Fruit fly (Drosophila melanogaster) whole organism, embryonic: Measurements from ENCODE around the gene CG45049.

ENCODE experiments used
- Aef1 ChIP-seq: fragments of 200-800 bp; sonication (Bioruptor generic); IDR thresholded peaks from 3 replicates; pipeline ENCODE4 v1.3.6; 2022; ENCODE audit warnings: missing biosample characterization, missing genetic modification characterization
- Bdp1 ChIP-seq: fragments of 200-800 bp; sonication (Bioruptor generic); optimal IDR thresholded peaks from 3 replicates; lab custom pipeline; 2016; ENCODE audit warnings: missing biosample characterization, missing genetic modification characterization
- CG10462 ChIP-seq: fragments of 200-800 bp; sonication (Bioruptor generic); optimal IDR thresholded peaks from 2 replicates; lab custom pipeline; 2016; ENCODE audit warnings: missing biosample characterization, missing genetic modification characterization
- CG11456 ChIP-seq: fragments of 200-800 bp; sonication (Bioruptor generic); IDR thresholded peaks from 3 replicates; pipeline ENCODE4 v1.3.6; 2022; ENCODE audit warnings: missing biosample characterization, missing genetic modification characterization
- CG11723 ChIP-seq: fragments of 200-800 bp; sonication (Bioruptor generic); optimal IDR thresholded peaks from 2 replicates; lab custom pipeline; 2017; ENCODE audit warnings: missing biosample characterization, mild to moderate bottlenecking, missing genetic modification characterization
- CG12299 ChIP-seq: fragments of 200-800 bp; sonication (Bioruptor generic); optimal IDR thresholded peaks from 2 replicates; lab custom pipeline; 2018; ENCODE audit warnings: missing biosample characterization, mild to moderate bottlenecking, missing genetic modification characterization
- CG13123 ChIP-seq: fragments of 200-800 bp; sonication (Bioruptor generic); optimal IDR thresholded peaks from 2 replicates; lab custom pipeline; 2016; ENCODE audit warnings: missing biosample characterization, missing genetic modification characterization
- CG13287 ChIP-seq: fragments of 200-800 bp; sonication (Bioruptor generic); IDR thresholded peaks from 2 replicates; pipeline ENCODE4 v1.3.6; 2022; ENCODE audit warnings: missing biosample characterization, missing genetic modification characterization; ENCODE audit not compliant: partially characterized antibody
- CG14860 ChIP-seq: fragments of 200-800 bp; sonication (Bioruptor generic); IDR thresholded peaks from 3 replicates; pipeline ENCODE4 v1.3.6; 2022; ENCODE audit warnings: missing biosample characterization, missing genetic modification characterization; ENCODE audit not compliant: partially characterized antibody
- CG15011 ChIP-seq: fragments of 200-800 bp; sonication (Bioruptor generic); optimal IDR thresholded peaks from 3 replicates; lab custom pipeline; 2018; ENCODE audit warnings: missing biosample characterization, mild to moderate bottlenecking, missing genetic modification characterization
- CG1529 ChIP-seq: fragments of 200-800 bp; sonication (Bioruptor generic); optimal IDR thresholded peaks from 3 replicates; lab custom pipeline; 2018; ENCODE audit warnings: missing biosample characterization, missing genetic modification characterization
- CG1647 ChIP-seq: fragments of 200-800 bp; sonication (Bioruptor generic); optimal IDR thresholded peaks from 3 replicates; lab custom pipeline; 2016; ENCODE audit warnings: missing biosample characterization, missing genetic modification characterization
- CG17385 ChIP-seq: fragments of 200-800 bp; sonication (Bioruptor generic); optimal IDR thresholded peaks from 3 replicates; lab custom pipeline; 2018; ENCODE audit warnings: missing biosample characterization, mild to moderate bottlenecking, missing genetic modification characterization
- CG17829 ChIP-seq: fragments of 200-800 bp; optimal IDR thresholded peaks from 2 replicates; lab custom pipeline; 2019; ENCODE audit warnings: missing biosample characterization, mild to moderate bottlenecking, missing genetic modification characterization, moderate library complexity
- CG18476 ChIP-seq: fragments of 200-800 bp; sonication (Bioruptor generic); optimal IDR thresholded peaks from 2 replicates; lab custom pipeline; 2016; ENCODE audit warnings: missing biosample characterization, mild to moderate bottlenecking, missing genetic modification characterization
- CG31441 ChIP-seq: fragments of 200-800 bp; sonication (Bioruptor generic); IDR thresholded peaks from 2 replicates; pipeline ENCODE4 v1.3.6; 2022; ENCODE audit warnings: missing biosample characterization, missing genetic modification characterization
- CG3163 ChIP-seq: fragments of 200-800 bp; sonication (Bioruptor generic); optimal IDR thresholded peaks from 3 replicates; lab custom pipeline; 2016; ENCODE audit warnings: missing biosample characterization, missing genetic modification characterization
- CG5953 ChIP-seq: fragments of 200-800 bp; sonication (Bioruptor generic); IDR thresholded peaks from 2 replicates; pipeline ENCODE4 v1.3.6; 2022; ENCODE audit warnings: missing biosample characterization, missing genetic modification characterization
- CG6175 ChIP-seq: fragments of 200-800 bp; sonication (Bioruptor generic); IDR thresholded peaks from 3 replicates; pipeline ENCODE4 v1.3.6; 2022; ENCODE audit warnings: missing biosample characterization, missing genetic modification characterization
- CG6689 ChIP-seq: fragments of 200-800 bp; sonication (Bioruptor generic); IDR thresholded peaks from 2 replicates; pipeline ENCODE4 v1.3.6; 2022; ENCODE audit warnings: missing biosample characterization, missing genetic modification characterization
- CG7556 ChIP-seq: fragments of 200-800 bp; sonication (Bioruptor generic); optimal IDR thresholded peaks from 2 replicates; lab custom pipeline; 2017; ENCODE audit warnings: missing biosample characterization, mild to moderate bottlenecking, missing genetic modification characterization
- CG7987 ChIP-seq: fragments of 200-800 bp; sonication (Bioruptor generic); optimal IDR thresholded peaks from 2 replicates; lab custom pipeline; 2018; ENCODE audit warnings: missing biosample characterization, mild to moderate bottlenecking, missing genetic modification characterization, moderate library complexity
- CG8765 ChIP-seq: fragments of 200-800 bp; sonication (Bioruptor generic); IDR thresholded peaks from 2 replicates; pipeline ENCODE4 v1.3.6; 2022; ENCODE audit warnings: missing biosample characterization, missing genetic modification characterization
- CG9609 ChIP-seq: fragments of 200-800 bp; sonication (Bioruptor generic); optimal IDR thresholded peaks from 3 replicates; lab custom pipeline; 2016; ENCODE audit warnings: missing biosample characterization, missing genetic modification characterization
- CG9727 ChIP-seq: fragments of 200-800 bp; sonication (Bioruptor generic); optimal IDR thresholded peaks from 3 replicates; lab custom pipeline; 2017; ENCODE audit warnings: missing biosample characterization, mild to moderate bottlenecking, missing genetic modification characterization
- CkIIα-i1 ChIP-seq: fragments of 200-800 bp; sonication (Bioruptor generic); IDR thresholded peaks from 2 replicates; pipeline ENCODE4 v1.3.6; 2022; ENCODE audit warnings: missing biosample characterization, missing genetic modification characterization
- Dbx ChIP-seq: fragments of 200-800 bp; sonication (Bioruptor generic); IDR thresholded peaks from 3 replicates; pipeline ENCODE4 v1.3.6; 2022; ENCODE audit warnings: missing biosample characterization, missing genetic modification characterization
- Dref ChIP-seq: fragments of 200-800 bp; sonication (Bioruptor generic); IDR thresholded peaks from 2 replicates; pipeline ENCODE4 v1.3.6; 2022; ENCODE audit warnings: missing biosample characterization, missing genetic modification characterization
- Gsc ChIP-seq: fragments of 200-800 bp; sonication (Bioruptor generic); IDR thresholded peaks from 2 replicates; pipeline ENCODE4 v1.3.6; 2022; ENCODE audit warnings: missing biosample characterization, missing genetic modification characterization
- Mes4 ChIP-seq: fragments of 200-800 bp; sonication (Bioruptor generic); optimal IDR thresholded peaks from 2 replicates; lab custom pipeline; 2016; ENCODE audit warnings: missing biosample characterization, missing genetic modification characterization
- Mrtf ChIP-seq: fragments of 200-800 bp; sonication (Bioruptor generic); IDR thresholded peaks from 3 replicates; pipeline ENCODE4 v1.3.6; 2022; ENCODE audit warnings: missing biosample characterization, missing genetic modification characterization
- Myb ChIP-seq: fragments of 200-800 bp; sonication (Bioruptor generic); optimal IDR thresholded peaks from 2 replicates; lab custom pipeline; 2016; ENCODE audit warnings: missing biosample characterization, missing genetic modification characterization
- NK7.1 ChIP-seq: fragments of 200-800 bp; sonication (Bioruptor generic); optimal IDR thresholded peaks from 3 replicates; lab custom pipeline; 2016; ENCODE audit warnings: missing biosample characterization, missing genetic modification characterization
- Nf-YB ChIP-seq: fragments of 200-800 bp; sonication (Bioruptor generic); optimal IDR thresholded peaks from 3 replicates; lab custom pipeline; 2019; ENCODE audit warnings: missing biosample characterization, mild to moderate bottlenecking, missing genetic modification characterization, moderate library complexity
- Rfx ChIP-seq: fragments of 200-800 bp; sonication (Bioruptor generic); IDR thresholded peaks from 2 replicates; pipeline ENCODE4 v1.3.6; 2022; ENCODE audit warnings: missing biosample characterization, missing genetic modification characterization
- Taf1 ChIP-seq: fragments of 200-800 bp; sonication (Bioruptor generic); IDR thresholded peaks from 2 replicates; pipeline ENCODE4 v1.3.6; 2022; ENCODE audit warnings: missing biosample characterization, missing genetic modification characterization
- ap ChIP-seq: fragments of 200-800 bp; sonication (Bioruptor generic); IDR thresholded peaks from 2 replicates; pipeline ENCODE4 v1.3.6; 2022; ENCODE audit warnings: missing biosample characterization, missing genetic modification characterization
- cg ChIP-seq: fragments of 200-800 bp; sonication (Bioruptor generic); optimal IDR thresholded peaks from 3 replicates; lab custom pipeline; 2019; ENCODE audit warnings: missing biosample characterization, mild to moderate bottlenecking, missing genetic modification characterization, moderate library complexity
- dimm ChIP-seq: fragments of 200-800 bp; sonication (Bioruptor generic); IDR thresholded peaks from 2 replicates; pipeline ENCODE4 v1.3.6; 2022; ENCODE audit warnings: missing biosample characterization, missing genetic modification characterization
- fd64A ChIP-seq: fragments of 200-800 bp; sonication (Bioruptor generic); optimal IDR thresholded peaks from 3 replicates; lab custom pipeline; 2018; ENCODE audit warnings: missing biosample characterization, mild to moderate bottlenecking, missing genetic modification characterization
- gem ChIP-seq: fragments of 200-800 bp; sonication (Bioruptor generic); optimal IDR thresholded peaks from 2 replicates; lab custom pipeline; 2019; ENCODE audit warnings: missing biosample characterization, mild to moderate bottlenecking, missing genetic modification characterization, moderate library complexity
- gfzf ChIP-seq: fragments of 200-800 bp; sonication (Bioruptor generic); optimal IDR thresholded peaks from 2 replicates; lab custom pipeline; 2016; ENCODE audit warnings: missing biosample characterization, mild to moderate bottlenecking, missing genetic modification characterization, moderate library complexity
- grau ChIP-seq: fragments of 200-800 bp; optimal IDR thresholded peaks from 3 replicates; lab custom pipeline; 2019; ENCODE audit warnings: missing biosample characterization, mild to moderate bottlenecking, missing genetic modification characterization, moderate library complexity
- hth ChIP-seq: fragments of >200 bp; optimal IDR thresholded peaks from 2 replicates; lab custom pipeline; 2017; ENCODE audit warnings: inconsistent platforms
- insv ChIP-seq, 2 experiments: fragments of 200-800 bp; sonication (Bioruptor generic); optimal IDR thresholded peaks; 3 replicates each; lab custom pipeline; 2016 to 2018; ENCODE audit warnings: missing biosample characterization in 2 of 2, missing genetic modification characterization in 2 of 2
- jumu ChIP-seq: fragments of 200-800 bp; sonication (Bioruptor generic); optimal IDR thresholded peaks from 3 replicates; lab custom pipeline; 2016; ENCODE audit warnings: missing biosample characterization, missing genetic modification characterization
- nom ChIP-seq: fragments of 200-800 bp; sonication (Bioruptor generic); optimal IDR thresholded peaks from 2 replicates; lab custom pipeline; 2017; ENCODE audit warnings: missing biosample characterization, missing genetic modification characterization, mild to moderate bottlenecking, moderate library complexity, missing genetic modification reagents
- pzg ChIP-seq: fragments of 200-800 bp; sonication (Bioruptor generic); optimal IDR thresholded peaks from 3 replicates; lab custom pipeline; 2018; ENCODE audit warnings: missing biosample characterization, mild to moderate bottlenecking, missing genetic modification characterization, moderate library complexity
- sim ChIP-seq: fragments of 200-800 bp; sonication (Bioruptor generic); IDR thresholded peaks from 2 replicates; pipeline ENCODE4 v1.3.6; 2022; ENCODE audit warnings: missing biosample characterization, missing genetic modification characterization
- twi ChIP-seq: fragments of 200-800 bp; optimal IDR thresholded peaks from 2 replicates; lab custom pipeline; 2019; ENCODE audit warnings: missing biosample characterization, mild to moderate bottlenecking, missing genetic modification characterization, moderate library complexity
- vfl ChIP-seq: fragments of 200-800 bp; sonication (Bioruptor generic); optimal IDR thresholded peaks from 2 replicates; lab custom pipeline; 2016; ENCODE audit warnings: missing biosample characterization, missing genetic modification characterization
- wdn ChIP-seq: fragments of 200-800 bp; sonication (Bioruptor generic); IDR thresholded peaks from 2 replicates; pipeline ENCODE4 v1.3.6; 2022; ENCODE audit warnings: missing biosample characterization, missing genetic modification characterization
- zfh2 ChIP-seq: fragments of 200-800 bp; sonication (Bioruptor generic); optimal IDR thresholded peaks from 2 replicates; lab custom pipeline; 2016; ENCODE audit warnings: missing biosample characterization, missing genetic modification characterization

The CG45049 gene

DNA sequence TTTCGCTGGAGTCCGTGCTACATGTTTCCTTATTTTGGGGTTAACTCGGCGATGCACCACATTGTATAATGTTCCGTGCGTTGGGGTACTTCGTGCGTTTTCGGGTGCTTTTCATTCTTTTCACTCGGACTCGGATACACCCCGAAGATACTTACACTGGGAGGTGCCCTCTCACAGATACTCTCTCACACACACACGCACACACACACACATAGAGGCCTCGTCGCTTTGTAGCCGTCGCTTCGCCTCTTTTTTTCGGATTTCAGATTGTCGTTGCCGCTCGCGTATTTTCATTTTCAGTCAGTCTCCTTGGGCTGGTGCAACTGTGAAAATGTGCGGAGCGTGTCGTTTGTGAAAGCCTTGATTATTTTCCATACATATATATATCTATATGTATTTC, 54.6 kb downstream of the CG45049 start (continued):
- no peak for TF ChIP-seq pzg
- no peak for TF ChIP-seq Taf1 (GFP tag; lab: Robert Waterston, UW)
- TF ChIP-seq hth = no peak
- TF ChIP-seq Mes4 = no peak
- no peak for TF ChIP-seq Nf-YB (GFP tag; lab: Kevin White, UChicago)
- TF ChIP-seq CG11723 = no peak
- no peak for TF ChIP-seq CG15011 (GFP tag; lab: Kevin White, UChicago)
- no peak for TF ChIP-seq grau (tag; lab: Kevin White, UChicago)
- no peak for TF ChIP-seq CG1529
- TF ChIP-seq CG13123 (GFP tag; lab: Kevin White, UChicago) = no peak
- no peak for TF ChIP-seq fd64A (GFP tag; lab: Kevin White, UChicago)
- TF ChIP-seq CG3163 (GFP tag; lab: Kevin White, UChicago) = no peak
- TF ChIP-seq wdn (GFP tag; lab: Robert Waterston, UW) = no peak
- peak; percentile 49 for TF ChIP-seq nom
- TF ChIP-seq CkIIα-i1 (GFP tag; lab: Robert Waterston, UW) = no peak
- TF ChIP-seq CG31441 = 0 out of 2 replicates have a peak, but pooled peaks have one; percentile 17
- TF ChIP-seq Rfx = peak; percentile 29; the same call in 1 of the 2 replicates
- TF ChIP-seq Dref = no peak
- TF ChIP-seq CG1647 = no peak
- TF ChIP-seq ap = no peak
- TF ChIP-seq CG8765 (GFP tag; lab: Robert Waterston, UW) = peak; percentile 96
- TF ChIP-seq Bdp1 (GFP tag; lab: Kevin White, UChicago) = no peak
- TF ChIP-seq Mrtf (GFP tag; lab: Robert Waterston, UW) = no peak; the same call in 2 of the 3 replicates
- TF ChIP-seq CG9609 = no peak
- TF ChIP-seq CG7987 = no peak
- no peak for TF ChIP-seq CG11456 (GFP tag; lab: Robert Waterston, UW)
- no peak for TF ChIP-seq NK7.1 (GFP tag; lab: Kevin White, UChicago)
- TF ChIP-seq CG9727 (GFP tag; lab: Kevin White, UChicago) = no peak
- no peak for TF ChIP-seq gem (tag; lab: Kevin White, UChicago)
- TF ChIP-seq CG7556 (GFP tag; lab: Kevin White, UChicago) = no peak
- TF ChIP-seq Gsc = no peak
- no peak for TF ChIP-seq Myb
- TF ChIP-seq cg (GFP tag; lab: Kevin White, UChicago) = peak; percentile 85
- TF ChIP-seq CG6689 = no peak
- TF ChIP-seq CG14860 = no peak
- TF ChIP-seq sim = no peak
- TF ChIP-seq CG10462 (GFP tag; lab: Kevin White, UChicago) = no peak
- TF ChIP-seq zfh2 = no peak
- no peak for TF ChIP-seq dimm (GFP tag; lab: Robert Waterston, UW)
- peak; percentile 36; the same call in 2 of the 3 replicates for TF ChIP-seq Dbx (GFP tag; lab: Robert Waterston, UW)
- TF ChIP-seq vfl (GFP tag; lab: Kevin White, UChicago) = no peak
- TF ChIP-seq CG17829 (tag; lab: Kevin White, UChicago) = peak; percentile 7
- TF ChIP-seq CG5953 (GFP tag; lab: Robert Waterston, UW) = no peak
- no peak for TF ChIP-seq CG12299
- peak; percentile 14 for TF ChIP-seq twi
- TF ChIP-seq CG18476 (GFP tag; lab: Kevin White, UChicago) = no peak
- no peak for TF ChIP-seq jumu (GFP tag; lab: Kevin White, UChicago)
- no peak for TF ChIP-seq gfzf (GFP tag; lab: Kevin White, UChicago)
- peak; percentile 9; the same call in 1 of the 2 replicates for TF ChIP-seq CG13287
- no peak for TF ChIP-seq insv (GFP tag; optimal IDR thresholded peaks at IDR 0.05; lab: Kevin White, UChicago)
- TF ChIP-seq CG17385 = peak; percentile 29
- no peak for TF ChIP-seq CG6175 (GFP tag; lab: Robert Waterston, UW)
- no peak for TF ChIP-seq Aef1 (GFP tag; lab: Robert Waterston, UW)
